Fruit fly (Drosophila melanogaster): ENCODE results near the gene Tsp26A.

- no peak for TF ChIP-seq psq (optimal IDR thresholded peaks at IDR 0.05)
- no peak for TF ChIP-seq Sin3A (optimal IDR thresholded peaks at IDR 0.05)
These were observed 27.3 kb upstream of the Tsp26A start for dm6 chr2L:5972588-5973236.

Measured in Kc167 (cell line).